Fruit fly (Drosophila melanogaster): ENCODE measurements around the gene Aduk.
A peak's percentile ranks its signal among the peaks of the same experiment; 100 is the strongest.

Gene Aduk

dm6 chr3R:9341189-9342012 is 6.9 kb upstream of the Aduk start (continued):
- TF ChIP-seq wdn (GFP tag; IDR thresholded peaks at IDR 0.05): peak; percentile 37; the same call in 1 of the 2 replicates
- peak; percentile 50 for TF ChIP-seq pum (GFP tag; optimal IDR thresholded peaks at IDR 0.05)
- TF ChIP-seq cwo (GFP tag; optimal IDR thresholded peaks at IDR 0.05): peak; percentile 73
- TF ChIP-seq CG16815 (GFP tag; optimal IDR thresholded peaks at IDR 0.05): peak; percentile 23
- peak; percentile 48 for TF ChIP-seq CG5180 (GFP tag; optimal IDR thresholded peaks at IDR 0.05)
- TF ChIP-seq CG11695 (GFP tag; IDR thresholded peaks at IDR 0.05): peak; percentile 80
- TF ChIP-seq Deaf1 (tag; optimal IDR thresholded peaks at IDR 0.05): peak; percentile 68
- no peak for TF ChIP-seq h (optimal IDR thresholded peaks at IDR 0.05)
- peak; percentile 77 for TF ChIP-seq tap (tag; optimal IDR thresholded peaks at IDR 0.05)
- TF ChIP-seq btn (GFP tag; optimal IDR thresholded peaks at IDR 0.05): peak; percentile 58
- TF ChIP-seq gem (tag; optimal IDR thresholded peaks at IDR 0.05): peak; percentile 90
- TF ChIP-seq Hr78 (GFP tag; optimal IDR thresholded peaks at IDR 0.05): peak in 1 of 2 experiments; percentile 63
- TF ChIP-seq Sox102F (GFP tag; optimal IDR thresholded peaks at IDR 0.05): peak; percentile 64
- TF ChIP-seq CG7963 (GFP tag; IDR thresholded peaks at IDR 0.05; ENCODE audit: partially characterized antibody): peak; percentile 64; the same call in 2 of the 3 replicates
- peak; percentile 7 for TF ChIP-seq pnt (GFP tag; optimal IDR thresholded peaks at IDR 0.05)
- TF ChIP-seq lov (optimal IDR thresholded peaks at IDR 0.05): no peak
- TF ChIP-seq lov (GFP tag; IDR thresholded peaks at IDR 0.05): peak; percentile 61; the same call in 1 of the 3 replicates
- no peak for TF ChIP-seq CG10959 (GFP tag; IDR thresholded peaks at IDR 0.05)
- TF ChIP-seq sd (tag; optimal IDR thresholded peaks at IDR 0.05): peak; percentile 66
- peak; percentile 60 for TF ChIP-seq bcd (GFP tag; optimal IDR thresholded peaks at IDR 0.05)
- peak; percentile 84 for TF ChIP-seq CG11504 (tag; optimal IDR thresholded peaks at IDR 0.05)
- no peak for TF ChIP-seq disco-r (GFP tag; optimal IDR thresholded peaks at IDR 0.05)
- TF ChIP-seq CG16813 (GFP tag; IDR thresholded peaks at IDR 0.05; ENCODE audit: partially characterized antibody): peak; percentile 93
- TF ChIP-seq CG6175 (GFP tag; IDR thresholded peaks at IDR 0.05): no peak
- TF ChIP-seq ap (GFP tag; IDR thresholded peaks at IDR 0.05): no peak
- TF ChIP-seq CG17829 (tag; optimal IDR thresholded peaks at IDR 0.05): peak; percentile 81
- peak; percentile 74 for TF ChIP-seq Xbp1 (GFP tag; optimal IDR thresholded peaks at IDR 0.05)
- TF ChIP-seq CG12155 (GFP tag; optimal IDR thresholded peaks at IDR 0.05): peak; percentile 75
- TF ChIP-seq CG1602 (GFP tag; optimal IDR thresholded peaks at IDR 0.05): peak; percentile 56
- no peak for TF ChIP-seq Lpt (GFP tag; optimal IDR thresholded peaks at IDR 0.05)
- TF ChIP-seq Abd-B (GFP tag; optimal IDR thresholded peaks at IDR 0.05): peak; percentile 37
- peak; percentile 10 for TF ChIP-seq NK7.1 (GFP tag; optimal IDR thresholded peaks at IDR 0.05)
- peak; percentile 83 for TF ChIP-seq CG15601 (tag; optimal IDR thresholded peaks at IDR 0.05)
- TF ChIP-seq NC2β (GFP tag; optimal IDR thresholded peaks at IDR 0.05): no peak
- peak; percentile 94 for TF ChIP-seq CG34376 (GFP tag; optimal IDR thresholded peaks at IDR 0.05)
- TF ChIP-seq CG2889 (GFP tag; IDR thresholded peaks at IDR 0.05): no peak
- TF ChIP-seq CG6272 (GFP tag; IDR thresholded peaks at IDR 0.05): no peak; the same call in 1 of the 2 replicates
- peak; percentile 41; the same call in 1 of the 2 replicates for TF ChIP-seq ranshi (GFP tag; IDR thresholded peaks at IDR 0.05)
- TF ChIP-seq CG10543 (GFP tag; optimal IDR thresholded peaks at IDR 0.05): peak; percentile 97
- TF ChIP-seq CG1603 (tag; optimal IDR thresholded peaks at IDR 0.05): peak; percentile 58
- peak; percentile 34 for TF ChIP-seq Atf3 (GFP tag; optimal IDR thresholded peaks at IDR 0.05)
- peak; percentile 66 for TF ChIP-seq CG12744 (GFP tag; optimal IDR thresholded peaks at IDR 0.05)
- peak; percentile 24 for TF ChIP-seq CG7928 (GFP tag; optimal IDR thresholded peaks at IDR 0.05)
- peak; percentile 36 for TF ChIP-seq fd102C (GFP tag; optimal IDR thresholded peaks at IDR 0.05)
- no peak; the same call in 1 of the 2 replicates for TF ChIP-seq CG9215 (GFP tag; IDR thresholded peaks at IDR 0.05)
- peak; percentile 79 for TF ChIP-seq nom (GFP tag; optimal IDR thresholded peaks at IDR 0.05)
- peak; percentile 29; the same call in 1 of the 2 replicates for TF ChIP-seq CG17612 (GFP tag; IDR thresholded peaks at IDR 0.05)
- no peak for TF ChIP-seq z (GFP tag; IDR thresholded peaks at IDR 0.05)
- TF ChIP-seq CG2129 (GFP tag; IDR thresholded peaks at IDR 0.05; ENCODE audit: partially characterized antibody): peak; percentile 93

All from whole organism, embryonic.